Fruit fly (Drosophila melanogaster) whole organism, embryonic: ENCODE results near the gene Eig71Ed.
A peak's percentile ranks its signal among the peaks of the same experiment; 100 is the strongest.

Experiments
- Asciz ChIP-seq: fragments of 200-800 bp; sonication (Bioruptor generic); optimal IDR thresholded peaks from 2 replicates; lab custom pipeline; 2017; ENCODE audit warnings: missing biosample characterization, mild to moderate bottlenecking, missing genetic modification characterization, missing genetic modification reagents
- Atf3 ChIP-seq: fragments of 200-800 bp; sonication (Bioruptor generic); optimal IDR thresholded peaks from 3 replicates; lab custom pipeline; 2016; ENCODE audit warnings: missing biosample characterization, missing genetic modification characterization
- CG10565 ChIP-seq: fragments of 200-800 bp; sonication (Bioruptor generic); optimal IDR thresholded peaks from 3 replicates; lab custom pipeline; 2016; ENCODE audit warnings: missing biosample characterization, mild to moderate bottlenecking, missing genetic modification characterization
- CG13894 ChIP-seq: fragments of 200-800 bp; sonication (Bioruptor generic); optimal IDR thresholded peaks from 3 replicates; lab custom pipeline; 2018; ENCODE audit warnings: missing biosample characterization, mild to moderate bottlenecking, missing genetic modification characterization, moderate library complexity
- CG14441 ChIP-seq: fragments of 200-800 bp; sonication (Bioruptor generic); IDR thresholded peaks from 2 replicates; pipeline ENCODE4 v1.3.6; 2022; ENCODE audit warnings: missing biosample characterization, missing genetic modification characterization
- CG14860 ChIP-seq: fragments of 200-800 bp; sonication (Bioruptor generic); IDR thresholded peaks from 3 replicates; pipeline ENCODE4 v1.3.6; 2022; ENCODE audit warnings: missing biosample characterization, missing genetic modification characterization; ENCODE audit not compliant: partially characterized antibody
- CG1647 ChIP-seq: fragments of 200-800 bp; sonication (Bioruptor generic); optimal IDR thresholded peaks from 3 replicates; lab custom pipeline; 2016; ENCODE audit warnings: missing biosample characterization, missing genetic modification characterization
- CG16815 ChIP-seq: fragments of 200-800 bp; sonication (Bioruptor generic); optimal IDR thresholded peaks from 3 replicates; lab custom pipeline; 2017; ENCODE audit warnings: missing biosample characterization, mild to moderate bottlenecking, missing genetic modification characterization
- CG17802 ChIP-seq: fragments of 200-800 bp; sonication (Bioruptor generic); optimal IDR thresholded peaks from 2 replicates; lab custom pipeline; 2018; ENCODE audit warnings: missing biosample characterization, mild to moderate bottlenecking, missing genetic modification characterization, moderate library complexity
- CG2202 ChIP-seq: fragments of 200-800 bp; sonication (Bioruptor generic); optimal IDR thresholded peaks from 2 replicates; lab custom pipeline; 2018; ENCODE audit warnings: missing biosample characterization, mild to moderate bottlenecking, missing genetic modification characterization
- CG3163 ChIP-seq: fragments of 200-800 bp; sonication (Bioruptor generic); optimal IDR thresholded peaks from 3 replicates; lab custom pipeline; 2016; ENCODE audit warnings: missing biosample characterization, missing genetic modification characterization
- CG32532 ChIP-seq: fragments of 200-800 bp; sonication (Bioruptor generic); IDR thresholded peaks from 2 replicates; pipeline ENCODE4 v1.3.6; 2022; ENCODE audit warnings: missing biosample characterization, missing genetic modification characterization
- CG3407 ChIP-seq: fragments of 200-800 bp; sonication (Bioruptor generic); optimal IDR thresholded peaks from 2 replicates; lab custom pipeline; 2018; ENCODE audit warnings: missing biosample characterization, mild to moderate bottlenecking, missing genetic modification characterization
- CG4424 ChIP-seq: fragments of 200-800 bp; sonication (Bioruptor generic); optimal IDR thresholded peaks from 3 replicates; lab custom pipeline; 2016; ENCODE audit warnings: missing biosample characterization, missing genetic modification characterization
- CG4854 ChIP-seq: fragments of 200-800 bp; sonication (Bioruptor generic); optimal IDR thresholded peaks from 2 replicates; lab custom pipeline; 2016; ENCODE audit warnings: missing biosample characterization, missing genetic modification characterization, inconsistent platforms
- CG7271 ChIP-seq: fragments of 200-800 bp; sonication (Bioruptor generic); optimal IDR thresholded peaks from 2 replicates; lab custom pipeline; 2018; ENCODE audit warnings: missing biosample characterization, mild to moderate bottlenecking, missing genetic modification characterization, moderate library complexity
- CG9876 ChIP-seq: fragments of 200-800 bp; sonication (Bioruptor generic); optimal IDR thresholded peaks from 2 replicates; lab custom pipeline; 2016; ENCODE audit warnings: missing biosample characterization, missing genetic modification characterization
- CHES-1-like ChIP-seq: fragments of 200-800 bp; sonication (Bioruptor generic); optimal IDR thresholded peaks from 2 replicates; lab custom pipeline; 2016; ENCODE audit warnings: missing biosample characterization, missing genetic modification characterization
- Dek ChIP-seq: fragments of 200-800 bp; sonication (Bioruptor generic); optimal IDR thresholded peaks from 3 replicates; lab custom pipeline; 2019; ENCODE audit warnings: missing biosample characterization, mild to moderate bottlenecking, missing genetic modification characterization, moderate library complexity
- Dip3 ChIP-seq: fragments of 200-800 bp; sonication (Bioruptor generic); optimal IDR thresholded peaks from 3 replicates; lab custom pipeline; 2016; ENCODE audit warnings: missing biosample characterization, missing genetic modification characterization
- Ets65A ChIP-seq: fragments of 200-800 bp; sonication (Bioruptor generic); peaks from one replicate; lab custom pipeline; 2016; ENCODE audit warnings: missing biosample characterization, missing genetic modification characterization
- Ets97D ChIP-seq: fragments of 200-800 bp; sonication (Bioruptor generic); optimal IDR thresholded peaks from 3 replicates; lab custom pipeline; 2016; ENCODE audit warnings: missing biosample characterization, missing genetic modification characterization
- Gsc ChIP-seq: fragments of 200-800 bp; sonication (Bioruptor generic); IDR thresholded peaks from 2 replicates; pipeline ENCODE4 v1.3.6; 2022; ENCODE audit warnings: missing biosample characterization, missing genetic modification characterization
- HLH4C ChIP-seq: fragments of 200-800 bp; sonication (Bioruptor generic); IDR thresholded peaks from 3 replicates; pipeline ENCODE4 v1.3.6; 2022; ENCODE audit warnings: missing biosample characterization, missing genetic modification characterization; ENCODE audit not compliant: partially characterized antibody
- HmgD ChIP-seq: fragments of 200-800 bp; sonication (Bioruptor generic); optimal IDR thresholded peaks from 3 replicates; lab custom pipeline; 2016; ENCODE audit warnings: missing biosample characterization, missing genetic modification characterization
- Hr3 ChIP-seq: fragments of 200-800 bp; sonication (Bioruptor generic); optimal IDR thresholded peaks from 3 replicates; lab custom pipeline; 2016; ENCODE audit warnings: missing biosample characterization, missing genetic modification characterization
- Hsf ChIP-seq: fragments of 200-800 bp; sonication (Bioruptor generic); optimal IDR thresholded peaks from 3 replicates; lab custom pipeline; 2016; ENCODE audit warnings: missing biosample characterization, missing genetic modification characterization
- Max ChIP-seq: fragments of 200-800 bp; sonication (Bioruptor generic); optimal IDR thresholded peaks from 2 replicates; lab custom pipeline; 2016; ENCODE audit warnings: missing biosample characterization, mild to moderate bottlenecking, missing genetic modification characterization
- Mrtf ChIP-seq: fragments of 200-800 bp; sonication (Bioruptor generic); IDR thresholded peaks from 3 replicates; pipeline ENCODE4 v1.3.6; 2022; ENCODE audit warnings: missing biosample characterization, missing genetic modification characterization
- NC2α ChIP-seq: fragments of 200-800 bp; sonication (Bioruptor generic); optimal IDR thresholded peaks from 2 replicates; lab custom pipeline; 2016; ENCODE audit warnings: missing biosample characterization, missing genetic modification characterization
- YL-1 ChIP-seq: fragments of 200-800 bp; sonication (Bioruptor generic); optimal IDR thresholded peaks from 3 replicates; lab custom pipeline; 2017; ENCODE audit warnings: missing biosample characterization, mild to moderate bottlenecking, missing genetic modification characterization
- ac ChIP-seq: fragments of 200-800 bp; sonication (Bioruptor generic); optimal IDR thresholded peaks from 3 replicates; lab custom pipeline; 2017; ENCODE audit warnings: missing biosample characterization, mild to moderate bottlenecking, missing genetic modification characterization
- cg ChIP-seq: fragments of 200-800 bp; sonication (Bioruptor generic); optimal IDR thresholded peaks from 3 replicates; lab custom pipeline; 2019; ENCODE audit warnings: missing biosample characterization, mild to moderate bottlenecking, missing genetic modification characterization, moderate library complexity
- esg ChIP-seq: fragments of 200-800 bp; sonication (Bioruptor generic); conservative IDR thresholded peaks from 2 replicates; pipeline ENCODE4 v1.3.6; 2022; ENCODE audit warnings: missing biosample characterization, missing genetic modification characterization
- gfzf ChIP-seq: fragments of 200-800 bp; sonication (Bioruptor generic); optimal IDR thresholded peaks from 2 replicates; lab custom pipeline; 2016; ENCODE audit warnings: missing biosample characterization, mild to moderate bottlenecking, missing genetic modification characterization, moderate library complexity
- jumu ChIP-seq: fragments of 200-800 bp; sonication (Bioruptor generic); optimal IDR thresholded peaks from 3 replicates; lab custom pipeline; 2016; ENCODE audit warnings: missing biosample characterization, missing genetic modification characterization
- kay ChIP-seq: fragments of 200-800 bp; sonication (Bioruptor generic); optimal IDR thresholded peaks from 2 replicates; lab custom pipeline; 2016; ENCODE audit warnings: missing biosample characterization, missing genetic modification characterization
- kni ChIP-seq: fragments of 200-800 bp; sonication (Bioruptor generic); optimal IDR thresholded peaks from 3 replicates; lab custom pipeline; 2017; ENCODE audit warnings: mild to moderate bottlenecking, missing biosample characterization, missing genetic modification reagents, missing genetic modification characterization
- lab ChIP-seq: fragments of 200-800 bp; sonication (Bioruptor generic); optimal IDR thresholded peaks from 3 replicates; lab custom pipeline; 2017; ENCODE audit warnings: missing biosample characterization, missing genetic modification characterization, mild to moderate bottlenecking, moderate library complexity, missing genetic modification reagents
- lbe ChIP-seq: fragments of 200-800 bp; sonication (Bioruptor generic); optimal IDR thresholded peaks from 2 replicates; lab custom pipeline; 2016; ENCODE audit warnings: missing biosample characterization, mild to moderate bottlenecking, missing genetic modification characterization
- lola ChIP-seq, 3 experiments: fragments of >200 bp in 2 of 3; fragments of 200-800 bp in 1 of 3; sonication (Bioruptor generic) in 1 of 3; optimal IDR thresholded peaks; 2 replicates each; lab custom pipeline; 2017 to 2019; ENCODE audit warnings: missing biosample characterization in 3 of 3, missing genetic modification characterization in 3 of 3, mild to moderate bottlenecking in 1 of 3, moderate library complexity in 1 of 3
- maf-S ChIP-seq: fragments of 200-800 bp; sonication (Bioruptor generic); optimal IDR thresholded peaks from 2 replicates; lab custom pipeline; 2016; ENCODE audit warnings: missing biosample characterization, missing genetic modification characterization
- p53 ChIP-seq: fragments of 200-800 bp; sonication (Bioruptor generic); optimal IDR thresholded peaks from 2 replicates; lab custom pipeline; 2016; ENCODE audit warnings: missing biosample characterization, missing genetic modification characterization
- pho ChIP-seq: fragments of 200-800 bp; sonication (Bioruptor generic); optimal IDR thresholded peaks from 2 replicates; lab custom pipeline; 2016; ENCODE audit warnings: missing biosample characterization, missing genetic modification characterization
- run ChIP-seq: fragments of 200-800 bp; sonication (Bioruptor generic); optimal IDR thresholded peaks from 3 replicates; lab custom pipeline; 2018; ENCODE audit warnings: missing biosample characterization, mild to moderate bottlenecking, missing genetic modification characterization
- slou ChIP-seq: fragments of 200-800 bp; sonication (Bioruptor generic); optimal IDR thresholded peaks from 3 replicates; lab custom pipeline; 2016; ENCODE audit warnings: missing biosample characterization, missing genetic modification characterization
- ssp ChIP-seq: fragments of 200-800 bp; sonication (Bioruptor generic); IDR thresholded peaks from 2 replicates; pipeline ENCODE4 v1.3.6; 2022; ENCODE audit warnings: missing biosample characterization, missing genetic modification characterization
- trem ChIP-seq: fragments of 200-800 bp; optimal IDR thresholded peaks from 3 replicates; lab custom pipeline; 2019; ENCODE audit warnings: missing biosample characterization, mild to moderate bottlenecking, missing genetic modification characterization, moderate library complexity
- vnd ChIP-seq: fragments of 200-800 bp; sonication (Bioruptor generic); IDR thresholded peaks from 3 replicates; pipeline ENCODE4 v1.3.6; 2022; ENCODE audit warnings: missing biosample characterization, missing genetic modification characterization; ENCODE audit not compliant: partially characterized antibody
- wor ChIP-seq: fragments of 200-800 bp; sonication (Bioruptor generic); IDR thresholded peaks from 2 replicates; pipeline ENCODE4 v1.3.6; 2022; ENCODE audit warnings: missing biosample characterization, missing genetic modification characterization
- yki ChIP-seq: fragments of >200 bp; optimal IDR thresholded peaks from 3 replicates; lab custom pipeline; 2018
- zfh1 ChIP-seq: fragments of 200-800 bp; sonication (Bioruptor generic); IDR thresholded peaks from 3 replicates; pipeline ENCODE4 v1.3.6; 2022; ENCODE audit warnings: missing biosample characterization, missing genetic modification characterization

Gene Eig71Ed

dm6 chr3L:15675111-15675510 lies 22.8 kb downstream of the Eig71Ed start (continued):
- TF ChIP-seq p53 (GFP tag; lab: Kevin White, UChicago) (no peak), CG14441 (GFP tag; lab: Robert Waterston, UW) (no peak), HmgD (GFP tag; lab: Kevin White, UChicago) (no peak), esg (GFP tag; lab: Robert Waterston, UW) (peak; percentile 28; the same call in 1 of the 2 replicates), CG3407 (GFP tag; lab: Kevin White, UChicago) (peak; percentile 60), Dip3 (GFP tag; lab: Kevin White, UChicago) (no peak), wor (GFP tag; lab: Robert Waterston, UW) (no peak), cg (no peak), gfzf (GFP tag; lab: Kevin White, UChicago) (no peak), CHES-1-like (GFP tag; lab: Kevin White, UChicago) (peak; percentile 30), lab (GFP tag; lab: Kevin White, UChicago) (peak; percentile 7), slou (no peak), CG10565 (GFP tag; lab: Kevin White, UChicago) (no peak), Dek (no peak), zfh1 (GFP tag; lab: Robert Waterston, UW) (peak; percentile 89), CG4424 (GFP tag; lab: Kevin White, UChicago) (peak; percentile 86), ac (GFP tag; lab: Kevin White, UChicago) (peak; percentile 80), Gsc (GFP tag; lab: Robert Waterston, UW) (peak; percentile 50; the same call in 1 of the 2 replicates), trem (peak; percentile 86), CG2202 (tag; lab: Kevin White, UChicago) (peak; percentile 85), CG7271 (tag; lab: Kevin White, UChicago) (peak; percentile 29), CG14860 (no peak), maf-S (no peak), jumu (GFP tag; lab: Kevin White, UChicago) (peak; percentile 57), vnd (no peak), CG13894 (no peak), Asciz (GFP tag; lab: Kevin White, UChicago) (peak; percentile 42), CG1647 (GFP tag; lab: Kevin White, UChicago) (no peak), Mrtf (GFP tag; lab: Robert Waterston, UW) (no peak), Hsf (GFP tag; lab: Kevin White, UChicago) (peak; percentile 57), Max (GFP tag; lab: Kevin White, UChicago) (no peak), CG3163 (GFP tag; lab: Kevin White, UChicago) (no peak), CG32532 (GFP tag; lab: Robert Waterston, UW) (no peak), CG16815 (GFP tag; lab: Kevin White, UChicago) (peak; percentile 82), CG9876 (GFP tag; lab: Kevin White, UChicago) (no peak), yki (no peak), Ets97D (GFP tag; lab: Kevin White, UChicago) (no peak), pho (GFP tag; lab: Kevin White, UChicago) (no peak), kni (no peak), NC2α (GFP tag; lab: Kevin White, UChicago) (peak; percentile 28), Hr3 (peak; percentile 60), Ets65A (GFP tag; lab: Kevin White, UChicago) (peak; percentile 94), Atf3 (peak; percentile 78), lbe (GFP tag; lab: Kevin White, UChicago) (no peak), run (tag; lab: Kevin White, UChicago) (no peak), HLH4C (GFP tag; lab: Robert Waterston, UW) (no peak), kay (GFP tag; lab: Kevin White, UChicago) (no peak), CG4854 (GFP tag; lab: Kevin White, UChicago) (peak; percentile 38), ssp (GFP tag; lab: Robert Waterston, UW) (peak; percentile 36), YL-1 (GFP tag; lab: Kevin White, UChicago) (no peak), lola (GFP tag; optimal IDR thresholded peaks at IDR 0.05; lab: Kevin White, UChicago) (peak in 1 of 3 experiments; percentile 89), CG17802 (tag; lab: Kevin White, UChicago) (peak; percentile 52)
